Worm (Caenorhabditis elegans) whole organism, L3 larva: ENCODE measurements around the gene K09C4.7.

Experiments
- ama-1 ChIP-seq: fragments of 150-350 bp; optimal IDR thresholded peaks from 2 replicates; lab custom pipeline; 2018
- ceh-28 ChIP-seq: fragments of 150-350 bp; optimal IDR thresholded peaks from 2 replicates; lab custom pipeline; 2014; ENCODE audit warnings: missing biosample characterization, missing genetic modification reagents, missing genetic modification characterization
- lin-39 ChIP-seq: fragments of 150-350 bp; optimal IDR thresholded peaks from 2 replicates; lab custom pipeline; 2018; ENCODE audit warnings: missing biosample characterization, missing genetic modification reagents, missing genetic modification characterization
- nhr-237 ChIP-seq: fragments of 150-350 bp; optimal IDR thresholded peaks from 2 replicates; lab custom pipeline; 2014; ENCODE audit warnings: missing biosample characterization, missing genetic modification characterization
- nhr-25 ChIP-seq: sonication (generic microtip); optimal IDR thresholded peaks from 2 replicates; lab custom pipeline; 2017; ENCODE audit warnings: missing biosample characterization, missing genetic modification characterization
- nhr-28 ChIP-seq: fragments of 150-350 bp; optimal IDR thresholded peaks from 2 replicates; lab custom pipeline; 2014; ENCODE audit warnings: missing biosample characterization, missing genetic modification characterization
- pqm-1 ChIP-seq: fragments of 150-350 bp; optimal IDR thresholded peaks from 2 replicates; lab custom pipeline; 2017; ENCODE audit warnings: missing biosample characterization, missing genetic modification characterization, inconsistent platforms
- unc-39 ChIP-seq: sonication (generic microtip); optimal IDR thresholded peaks from 4 replicates; lab custom pipeline; 2017; ENCODE audit warnings: missing biosample characterization, missing genetic modification characterization
- unc-62 ChIP-seq: fragments of 150-350 bp; sonication (generic microtip); optimal IDR thresholded peaks from 4 replicates; lab custom pipeline; 2014; ENCODE audit warnings: missing biosample characterization, missing genetic modification reagents, missing genetic modification characterization

ce11 chrX:3228701-3229100 is 44.0 kb upstream of the K09C4.7 start:
- TF ChIP-seq ceh-28 = no peak
- no peak for TF ChIP-seq unc-39 (tag; lab: Kevin White, UChicago)
- no peak for TF ChIP-seq nhr-25 (tag; lab: Kevin White, UChicago)
- no peak for TF ChIP-seq nhr-28 (tag; lab: Kevin White, UChicago)
- no peak for TF ChIP-seq lin-39
- no peak for TF ChIP-seq pqm-1
- no peak for TF ChIP-seq nhr-237 (tag; lab: Kevin White, UChicago)
- TF ChIP-seq ama-1 (lab: Kevin White, UChicago) = no peak
- no peak for TF ChIP-seq unc-62 (GFP tag; lab: Kevin White, UChicago)
